Fruit fly (Drosophila melanogaster): ENCODE data around the gene Pgant5.

Gene Pgant5

DNA sequence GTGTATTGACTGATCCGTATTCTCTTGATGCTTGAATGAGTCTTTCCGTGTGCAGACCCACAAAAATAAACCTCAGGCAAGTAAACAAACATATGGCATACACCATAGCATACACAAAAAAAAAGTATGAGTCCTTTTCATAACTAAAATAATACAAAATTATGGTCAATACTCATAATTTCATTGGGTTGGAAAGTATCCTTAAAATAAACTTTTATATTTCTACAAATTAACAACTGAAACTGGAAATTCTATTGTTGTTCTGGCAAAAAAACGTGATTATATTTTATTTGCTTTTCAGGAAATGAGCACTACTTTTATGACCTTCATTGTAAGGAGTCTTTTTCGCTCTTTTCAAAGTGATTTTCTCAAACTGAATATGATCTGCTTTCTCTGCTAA lies 51.3 kb downstream of the Pgant5 start (continued):
- TF ChIP-seq Dfd (GFP tag; optimal IDR thresholded peaks at IDR 0.05) (no peak), D (optimal IDR thresholded peaks at IDR 0.05) (no peak), D (GFP tag; optimal IDR thresholded peaks at IDR 0.05) (no peak), Sox102F (GFP tag; optimal IDR thresholded peaks at IDR 0.05) (peak; percentile 41), CG17328 (GFP tag; IDR thresholded peaks at IDR 0.05) (peak; percentile 30; the same call in 1 of the 2 replicates), bsh (GFP tag; optimal IDR thresholded peaks at IDR 0.05) (peak in 1 of 2 experiments; percentile 53), fd96Cb (tag; optimal IDR thresholded peaks at IDR 0.05) (peak; percentile 33), emc (GFP tag; optimal IDR thresholded peaks at IDR 0.05) (no peak), CG14710 (tag; optimal IDR thresholded peaks at IDR 0.05) (peak; percentile 53), row (GFP tag; IDR thresholded peaks at IDR 0.05) (peak; percentile 48), CG8388 (GFP tag; optimal IDR thresholded peaks at IDR 0.05) (peak; percentile 15), sisA (GFP tag; IDR thresholded peaks at IDR 0.05) (no peak), ind (GFP tag; optimal IDR thresholded peaks at IDR 0.05) (peak; percentile 11)

DNA sequence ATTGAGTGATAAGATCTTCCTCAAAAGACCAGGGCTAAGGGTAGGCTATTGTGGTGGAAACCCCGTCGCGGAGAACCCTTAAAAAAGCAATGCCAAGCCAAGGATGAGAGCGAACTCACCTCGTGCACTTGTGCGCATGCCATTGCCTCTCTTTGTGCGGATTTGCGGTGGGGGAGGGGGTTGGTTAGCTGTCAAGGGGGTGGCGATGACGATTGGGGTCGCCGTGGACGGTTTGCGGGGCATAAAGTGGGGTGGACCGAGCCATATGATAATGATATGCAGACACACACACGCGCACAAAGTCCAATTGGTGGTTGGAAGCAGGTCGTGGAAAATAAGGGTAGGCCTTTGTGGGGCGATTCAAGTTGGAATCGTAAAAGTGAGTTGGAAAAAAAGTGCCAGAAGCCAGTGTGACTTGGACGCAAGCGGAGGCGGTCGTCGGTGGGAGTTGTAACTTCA lies 56.0 kb downstream of the Pgant5 start, which contains the start of the genes CG14042 and SP555:
Gene CG14042 (plus strand): TSS at position 308 of the 459 bp plus-strand sequence.
Gene SP555 (plus strand): TSS at position 308 of the 459 bp plus-strand sequence.
- TF ChIP-seq CG31365 (tag; optimal IDR thresholded peaks at IDR 0.05) (no peak), crol (GFP tag; IDR thresholded peaks at IDR 0.05) (peak; percentile 92), Adf1 (GFP tag; IDR thresholded peaks at IDR 0.05) (no peak), maf-S (GFP tag; optimal IDR thresholded peaks at IDR 0.05) (no peak), CG34376 (GFP tag; optimal IDR thresholded peaks at IDR 0.05) (peak; percentile 30), CG17385 (GFP tag; optimal IDR thresholded peaks at IDR 0.05) (no peak), Drgx (GFP tag; IDR thresholded peaks at IDR 0.05) (peak; percentile 37; the same call in 1 of the 2 replicates), pros (GFP tag; optimal IDR thresholded peaks at IDR 0.05) (peak; percentile 96), CG42726 (GFP tag; IDR thresholded peaks at IDR 0.05; ENCODE audit: partially characterized antibody) (no peak), Nf-YC (tag; optimal IDR thresholded peaks at IDR 0.05) (peak; percentile 86), CG13894 (tag; optimal IDR thresholded peaks at IDR 0.05) (peak; percentile 66), nerfin-1 (tag; optimal IDR thresholded peaks at IDR 0.05) (peak; percentile 71), CG7928 (GFP tag; optimal IDR thresholded peaks at IDR 0.05) (peak; percentile 39), Deaf1 (tag; optimal IDR thresholded peaks at IDR 0.05) (peak; percentile 56), sqz (GFP tag; optimal IDR thresholded peaks at IDR 0.05) (peak; percentile 63), Mrtf (GFP tag; IDR thresholded peaks at IDR 0.05) (no peak), Bgb (GFP tag; IDR thresholded peaks at IDR 0.05; ENCODE audit: partially characterized antibody) (peak; percentile 16; the same call in 1 of the 2 replicates), Dp (GFP tag; optimal IDR thresholded peaks at IDR 0.05) (no peak), abd-A (tag; optimal IDR thresholded peaks at IDR 0.05) (peak; percentile 86), chm (GFP tag; IDR thresholded peaks at IDR 0.05) (no peak), sens (GFP tag) (peak; percentile 20), lmd (GFP tag; IDR thresholded peaks at IDR 0.05) (no peak), btn (GFP tag; optimal IDR thresholded peaks at IDR 0.05) (no peak), amos (GFP tag; IDR thresholded peaks at IDR 0.05; ENCODE audit: partially characterized antibody) (0 out of 2 replicates have a peak, but pooled peaks have one; percentile 13), CG16779 (GFP tag; IDR thresholded peaks at IDR 0.05) (no peak), ewg (GFP tag; optimal IDR thresholded peaks at IDR 0.05) (peak; percentile 95), CG8281 (tag; optimal IDR thresholded peaks at IDR 0.05) (no peak), CG6689 (GFP tag; IDR thresholded peaks at IDR 0.05) (no peak), Trl (optimal IDR thresholded peaks at IDR 0.05) (peak; percentile 28 to 35), Trl (GFP tag; optimal IDR thresholded peaks at IDR 0.05) (no peak), z (GFP tag; IDR thresholded peaks at IDR 0.05) (0 out of 3 replicates have a peak, but pooled peaks have one; percentile 23), CG13287 (GFP tag; IDR thresholded peaks at IDR 0.05; ENCODE audit: partially characterized antibody) (0 out of 2 replicates have a peak, but pooled peaks have one; percentile 7), Dip3 (GFP tag; optimal IDR thresholded peaks at IDR 0.05) (no peak), CG8290 (GFP tag; optimal IDR thresholded peaks at IDR 0.05) (no peak), CG8290 (tag; optimal IDR thresholded peaks at IDR 0.05) (peak in 1 of 2 experiments; percentile 26), CG18764 (GFP tag; optimal IDR thresholded peaks at IDR 0.05) (no peak), sob (GFP tag; IDR thresholded peaks at IDR 0.05) (no peak), wdn (GFP tag; IDR thresholded peaks at IDR 0.05) (0 out of 2 replicates have a peak, but pooled peaks have one; percentile 31)
